Fruit fly (Drosophila melanogaster) whole organism, embryonic: ENCODE data around the gene CG44476.

ENCODE experiments used
- Aef1 ChIP-seq: fragments of 200-800 bp; sonication (Bioruptor generic); IDR thresholded peaks from 3 replicates; pipeline ENCODE4 v1.3.6; 2022; ENCODE audit warnings: missing biosample characterization, missing genetic modification characterization
- B-H1 ChIP-seq: fragments of 200-800 bp; sonication (Bioruptor generic); IDR thresholded peaks from 3 replicates; pipeline ENCODE4 v1.3.6; 2022; ENCODE audit warnings: missing biosample characterization, missing genetic modification characterization
- CG12219 ChIP-seq: fragments of 200-800 bp; sonication (Bioruptor generic); optimal IDR thresholded peaks from 3 replicates; lab custom pipeline; 2018; ENCODE audit warnings: missing biosample characterization, mild to moderate bottlenecking, missing genetic modification characterization
- CG1233 ChIP-seq: fragments of 200-800 bp; sonication (Bioruptor generic); optimal IDR thresholded peaks from 4 replicates; lab custom pipeline; 2018; ENCODE audit warnings: missing biosample characterization, mild to moderate bottlenecking, missing genetic modification characterization
- CG13894 ChIP-seq: fragments of 200-800 bp; sonication (Bioruptor generic); optimal IDR thresholded peaks from 3 replicates; lab custom pipeline; 2018; ENCODE audit warnings: missing biosample characterization, mild to moderate bottlenecking, missing genetic modification characterization, moderate library complexity
- CG14014 ChIP-seq: fragments of 200-800 bp; sonication (Bioruptor generic); IDR thresholded peaks from 2 replicates; pipeline ENCODE4 v1.3.6; 2022; ENCODE audit warnings: missing biosample characterization, missing genetic modification characterization
- CG14710 ChIP-seq: fragments of 200-800 bp; sonication (Bioruptor generic); optimal IDR thresholded peaks from 3 replicates; lab custom pipeline; 2019; ENCODE audit warnings: missing biosample characterization, mild to moderate bottlenecking, missing genetic modification characterization, moderate library complexity
- CG15269 ChIP-seq: fragments of 200-800 bp; sonication (Bioruptor generic); optimal IDR thresholded peaks from 2 replicates; lab custom pipeline; 2018; ENCODE audit warnings: missing biosample characterization, mild to moderate bottlenecking, missing genetic modification characterization, moderate library complexity
- CG16863 ChIP-seq: fragments of 200-800 bp; sonication (Bioruptor generic); optimal IDR thresholded peaks from 3 replicates; lab custom pipeline; 2016; ENCODE audit warnings: missing biosample characterization, missing genetic modification characterization
- CG17802 ChIP-seq: fragments of 200-800 bp; sonication (Bioruptor generic); optimal IDR thresholded peaks from 2 replicates; lab custom pipeline; 2018; ENCODE audit warnings: missing biosample characterization, mild to moderate bottlenecking, missing genetic modification characterization, moderate library complexity
- CG17912 ChIP-seq: fragments of 200-800 bp; sonication (Bioruptor generic); optimal IDR thresholded peaks from 2 replicates; lab custom pipeline; 2018; ENCODE audit warnings: missing biosample characterization, mild to moderate bottlenecking, missing genetic modification characterization
- CG2129 ChIP-seq: fragments of 200-800 bp; sonication (Bioruptor generic); IDR thresholded peaks from 2 replicates; pipeline ENCODE4 v1.3.6; 2022; ENCODE audit warnings: missing biosample characterization, missing genetic modification characterization; ENCODE audit not compliant: partially characterized antibody
- CG2202 ChIP-seq: fragments of 200-800 bp; sonication (Bioruptor generic); optimal IDR thresholded peaks from 2 replicates; lab custom pipeline; 2018; ENCODE audit warnings: missing biosample characterization, mild to moderate bottlenecking, missing genetic modification characterization
- CG2678 ChIP-seq: fragments of 200-800 bp; sonication (Bioruptor generic); optimal IDR thresholded peaks from 3 replicates; lab custom pipeline; 2019; ENCODE audit warnings: missing biosample characterization, mild to moderate bottlenecking, missing genetic modification characterization, moderate library complexity
- CG2875 ChIP-seq: fragments of 200-800 bp; sonication (Bioruptor generic); optimal IDR thresholded peaks from 2 replicates; lab custom pipeline; 2017; ENCODE audit warnings: missing biosample characterization, mild to moderate bottlenecking, missing genetic modification characterization, missing genetic modification reagents
- CG6254 ChIP-seq: fragments of 200-800 bp; sonication (Bioruptor generic); optimal IDR thresholded peaks from 3 replicates; lab custom pipeline; 2017; ENCODE audit warnings: mild to moderate bottlenecking, missing biosample characterization, missing genetic modification reagents, missing genetic modification characterization
- CG6854 ChIP-seq: fragments of 200-800 bp; sonication (Bioruptor generic); optimal IDR thresholded peaks from 3 replicates; lab custom pipeline; 2017; ENCODE audit warnings: missing biosample characterization, mild to moderate bottlenecking, missing genetic modification characterization
- CG7928 ChIP-seq: fragments of 200-800 bp; sonication (Bioruptor generic); optimal IDR thresholded peaks from 2 replicates; lab custom pipeline; 2017; ENCODE audit warnings: missing biosample characterization, mild to moderate bottlenecking, missing genetic modification characterization
- CG8281 ChIP-seq: fragments of 200-800 bp; sonication (Bioruptor generic); optimal IDR thresholded peaks from 2 replicates; lab custom pipeline; 2018; ENCODE audit warnings: missing biosample characterization, mild to moderate bottlenecking, missing genetic modification characterization, moderate library complexity
- CG8388 ChIP-seq: fragments of 200-800 bp; sonication (Bioruptor generic); optimal IDR thresholded peaks from 2 replicates; lab custom pipeline; 2019; ENCODE audit warnings: missing biosample characterization, mild to moderate bottlenecking, missing genetic modification characterization, moderate library complexity
- CG8944 ChIP-seq: fragments of 200-800 bp; sonication (Bioruptor generic); optimal IDR thresholded peaks from 3 replicates; lab custom pipeline; 2016; ENCODE audit warnings: missing biosample characterization, missing genetic modification characterization
- CTCF ChIP-seq: fragments of 200-800 bp; sonication (Bioruptor generic); optimal IDR thresholded peaks from 2 replicates; lab custom pipeline; 2017; ENCODE audit warnings: missing biosample characterization, mild to moderate bottlenecking, missing genetic modification characterization, moderate library complexity
- Dfd ChIP-seq, 2 experiments: fragments of >200 bp; optimal IDR thresholded peaks; 2 replicates each; lab custom pipeline; 2017; ENCODE audit warnings: missing biosample characterization in 2 of 2, missing genetic modification characterization in 2 of 2
- NK7.1 ChIP-seq: fragments of 200-800 bp; sonication (Bioruptor generic); optimal IDR thresholded peaks from 3 replicates; lab custom pipeline; 2016; ENCODE audit warnings: missing biosample characterization, missing genetic modification characterization
- Nf-YC ChIP-seq: fragments of 200-800 bp; optimal IDR thresholded peaks from 3 replicates; lab custom pipeline; 2019; ENCODE audit warnings: missing biosample characterization, mild to moderate bottlenecking, missing genetic modification characterization, moderate library complexity
- Oli ChIP-seq: fragments of 200-800 bp; sonication (Bioruptor generic); optimal IDR thresholded peaks from 2 replicates; lab custom pipeline; 2018; ENCODE audit warnings: missing biosample characterization, mild to moderate bottlenecking, missing genetic modification characterization, moderate library complexity
- Sox100B ChIP-seq: fragments of 200-800 bp; sonication (Bioruptor generic); optimal IDR thresholded peaks from 3 replicates; lab custom pipeline; 2018; ENCODE audit warnings: missing biosample characterization, mild to moderate bottlenecking, missing genetic modification characterization
- Sox102F ChIP-seq: fragments of 200-800 bp; sonication (Bioruptor generic); optimal IDR thresholded peaks from 2 replicates; lab custom pipeline; 2018; ENCODE audit warnings: missing biosample characterization, mild to moderate bottlenecking, missing genetic modification characterization, moderate library complexity
- Ssrp ChIP-seq: fragments of 200-800 bp; sonication (Bioruptor generic); optimal IDR thresholded peaks from 2 replicates; lab custom pipeline; 2018; ENCODE audit warnings: missing biosample characterization, mild to moderate bottlenecking, missing genetic modification characterization, moderate library complexity
- ara ChIP-seq: fragments of 200-800 bp; sonication (Bioruptor generic); IDR thresholded peaks from 2 replicates; pipeline ENCODE4 v1.3.6; 2022; ENCODE audit warnings: missing biosample characterization, missing genetic modification characterization
- bsh ChIP-seq, 2 experiments: fragments of 200-800 bp; sonication (Bioruptor generic); optimal IDR thresholded peaks; 2 replicates each; lab custom pipeline; 2017 to 2018; ENCODE audit warnings: mild to moderate bottlenecking in 2 of 2, missing biosample characterization in 2 of 2, missing genetic modification characterization in 2 of 2, moderate library complexity in 1 of 2
- btn ChIP-seq: fragments of 200-800 bp; sonication (Bioruptor generic); optimal IDR thresholded peaks from 2 replicates; lab custom pipeline; 2016; ENCODE audit warnings: missing biosample characterization, missing genetic modification characterization
- chn ChIP-seq: fragments of 200-800 bp; sonication (Bioruptor generic); optimal IDR thresholded peaks from 2 replicates; lab custom pipeline; 2016; ENCODE audit warnings: missing biosample characterization, missing genetic modification characterization
- crc ChIP-seq: fragments of 200-800 bp; sonication (Bioruptor generic); optimal IDR thresholded peaks from 2 replicates; lab custom pipeline; 2016; ENCODE audit warnings: missing biosample characterization, missing genetic modification characterization
- crol ChIP-seq: fragments of 200-800 bp; sonication (Bioruptor generic); IDR thresholded peaks from 2 replicates; pipeline ENCODE4 v1.3.6; 2022; ENCODE audit warnings: missing biosample characterization, missing genetic modification characterization
- ftz-f1 ChIP-seq: fragments of 200-800 bp; sonication (Bioruptor generic); optimal IDR thresholded peaks from 2 replicates; lab custom pipeline; 2016; ENCODE audit warnings: missing biosample characterization, missing genetic modification characterization
- gem ChIP-seq: fragments of 200-800 bp; sonication (Bioruptor generic); optimal IDR thresholded peaks from 2 replicates; lab custom pipeline; 2019; ENCODE audit warnings: missing biosample characterization, mild to moderate bottlenecking, missing genetic modification characterization, moderate library complexity
- h ChIP-seq: fragments of >200 bp; optimal IDR thresholded peaks from 2 replicates; lab custom pipeline; 2017
- lola ChIP-seq, 3 experiments: fragments of >200 bp in 2 of 3; fragments of 200-800 bp in 1 of 3; sonication (Bioruptor generic) in 1 of 3; optimal IDR thresholded peaks; 2 replicates each; lab custom pipeline; 2017 to 2019; ENCODE audit warnings: missing biosample characterization in 3 of 3, missing genetic modification characterization in 3 of 3, mild to moderate bottlenecking in 1 of 3, moderate library complexity in 1 of 3
- oc ChIP-seq: fragments of 200-800 bp; sonication (Bioruptor generic); optimal IDR thresholded peaks from 2 replicates; lab custom pipeline; 2018; ENCODE audit warnings: missing biosample characterization, mild to moderate bottlenecking, missing genetic modification characterization, moderate library complexity
- pfk ChIP-seq: fragments of 200-800 bp; sonication (Bioruptor generic); optimal IDR thresholded peaks from 2 replicates; lab custom pipeline; 2018; ENCODE audit warnings: missing biosample characterization, mild to moderate bottlenecking, missing genetic modification characterization, moderate library complexity
- phol ChIP-seq: fragments of 200-800 bp; sonication (Bioruptor generic); optimal IDR thresholded peaks from 3 replicates; lab custom pipeline; 2018; ENCODE audit warnings: missing biosample characterization, mild to moderate bottlenecking, missing genetic modification characterization, moderate library complexity
- ro ChIP-seq: fragments of 200-800 bp; sonication (Bioruptor generic); IDR thresholded peaks from 2 replicates; pipeline ENCODE4 v1.3.6; 2022; ENCODE audit warnings: missing biosample characterization, missing genetic modification characterization
- sc ChIP-seq, 3 experiments: fragments of >200 bp in 2 of 3; fragments of 200-800 bp in 1 of 3; sonication (Bioruptor generic) in 1 of 3; optimal IDR thresholded peaks; 2 replicates in 2 of 3; 3 replicates in 1 of 3; lab custom pipeline; 2017; ENCODE audit warnings: mild to moderate bottlenecking in 1 of 3, missing biosample characterization in 1 of 3, missing genetic modification characterization in 1 of 3, missing genetic modification reagents in 1 of 3
- sens-2 ChIP-seq: fragments of 200-800 bp; sonication (Bioruptor generic); IDR thresholded peaks from 2 replicates; pipeline ENCODE4 v1.3.6; 2022; ENCODE audit warnings: missing biosample characterization, missing genetic modification characterization
- sqz ChIP-seq: fragments of 200-800 bp; sonication (Bioruptor generic); optimal IDR thresholded peaks from 3 replicates; lab custom pipeline; 2018; ENCODE audit warnings: missing biosample characterization, mild to moderate bottlenecking, missing genetic modification characterization
- tio ChIP-seq: fragments of 200-800 bp; sonication (Bioruptor generic); optimal IDR thresholded peaks from 2 replicates; lab custom pipeline; 2017; ENCODE audit warnings: missing biosample characterization, missing genetic modification characterization, inconsistent platforms
- vnd ChIP-seq: fragments of 200-800 bp; sonication (Bioruptor generic); IDR thresholded peaks from 3 replicates; pipeline ENCODE4 v1.3.6; 2022; ENCODE audit warnings: missing biosample characterization, missing genetic modification characterization; ENCODE audit not compliant: partially characterized antibody

CG44476 gene

DNA sequence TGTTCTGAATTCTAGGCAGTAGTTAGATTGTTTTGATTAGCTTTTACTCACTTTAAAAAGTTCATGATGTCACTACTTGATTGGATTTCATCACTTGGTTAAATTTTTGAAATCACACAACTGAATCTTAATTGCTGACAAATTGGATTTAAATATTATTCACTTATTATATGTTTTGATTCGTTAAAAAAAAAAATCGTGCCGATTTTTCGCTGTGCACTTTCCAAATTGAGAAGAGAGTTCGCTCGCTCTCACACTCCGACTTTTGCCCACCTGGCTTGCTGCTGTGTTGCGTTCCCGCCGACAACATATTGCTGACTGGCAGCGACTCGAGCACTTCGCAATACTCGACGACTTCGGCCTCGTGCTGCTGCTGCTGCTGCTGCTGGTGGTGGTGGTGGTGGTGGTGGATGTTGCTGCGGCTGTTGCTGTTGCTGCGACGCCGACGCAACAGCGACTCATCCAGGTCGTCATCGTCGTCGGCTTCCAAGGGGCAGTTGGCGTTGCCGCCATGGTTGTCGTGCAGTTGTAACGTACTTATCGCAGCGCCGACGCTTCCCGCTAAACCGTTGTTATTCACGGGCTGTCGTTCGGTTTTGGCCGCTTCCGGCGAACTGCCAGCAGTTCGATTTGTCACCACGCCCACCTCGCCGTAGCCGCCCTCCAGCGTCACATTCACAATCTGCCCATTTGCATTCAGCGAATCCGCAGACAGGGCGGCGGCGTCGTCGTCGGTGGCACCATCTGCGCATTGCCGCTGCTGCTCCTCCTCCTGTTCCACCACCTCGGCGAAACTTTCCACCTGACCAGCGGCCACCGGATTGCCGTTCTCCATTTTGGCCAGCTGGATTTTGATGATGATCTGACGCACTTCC lies 28.7 kb upstream of the CG44476 start (continued):
- no peak for TF ChIP-seq sc (optimal IDR thresholded peaks at IDR 0.05; lab: Kevin White, UChicago)
- peak; percentile 38 for TF ChIP-seq sc (GFP tag; optimal IDR thresholded peaks at IDR 0.05; lab: Kevin White, UChicago)
- TF ChIP-seq Aef1 (GFP tag; lab: Robert Waterston, UW), result no peak
- peak; percentile 78 for TF ChIP-seq Sox100B (GFP tag; lab: Kevin White, UChicago)
- peak; percentile 14 for TF ChIP-seq crc (GFP tag; lab: Kevin White, UChicago)
- TF ChIP-seq phol (tag; lab: Kevin White, UChicago), result peak; percentile 71
- peak in 1 of 3 experiments; percentile 39 for TF ChIP-seq lola (GFP tag; optimal IDR thresholded peaks at IDR 0.05; lab: Kevin White, UChicago)
- TF ChIP-seq CG2129 (GFP tag; lab: Robert Waterston, UW), result no peak
- TF ChIP-seq crol, result no peak
- TF ChIP-seq btn (GFP tag; lab: Kevin White, UChicago), result no peak
- TF ChIP-seq h, result no peak
- peak; percentile 37 for TF ChIP-seq ftz-f1 (GFP tag; lab: Kevin White, UChicago)
- TF ChIP-seq CG13894, result peak; percentile 37
- TF ChIP-seq CG2202 (tag; lab: Kevin White, UChicago), result peak; percentile 8
- TF ChIP-seq CG8944, result no peak
- peak; percentile 19 for TF ChIP-seq CG1233 (GFP tag; lab: Kevin White, UChicago)
- no peak for TF ChIP-seq CG17912 (GFP tag; lab: Kevin White, UChicago)
- peak; percentile 58; the same call in 2 of the 3 replicates for TF ChIP-seq B-H1 (GFP tag; lab: Robert Waterston, UW)
- 0 out of 2 replicates have a peak, but pooled peaks have one; percentile 10 for TF ChIP-seq ara (GFP tag; lab: Robert Waterston, UW)
- TF ChIP-seq oc (tag; lab: Kevin White, UChicago), result peak; percentile 11
- TF ChIP-seq chn (GFP tag; lab: Kevin White, UChicago), result peak; percentile 55
- no peak for TF ChIP-seq CG6854 (GFP tag; lab: Kevin White, UChicago)
- peak in 1 of 2 experiments; percentile 53 for TF ChIP-seq bsh (GFP tag; optimal IDR thresholded peaks at IDR 0.05; lab: Kevin White, UChicago)
- TF ChIP-seq CG7928 (GFP tag; lab: Kevin White, UChicago), result no peak
- peak; percentile 18; the same call in 1 of the 2 replicates for TF ChIP-seq CG14014 (GFP tag; lab: Robert Waterston, UW)
- no peak for TF ChIP-seq CTCF (GFP tag; lab: Kevin White, UChicago)
- TF ChIP-seq CG2875 (GFP tag; lab: Kevin White, UChicago), result peak; percentile 54
- peak; percentile 58 for TF ChIP-seq Ssrp (tag; lab: Kevin White, UChicago)
- peak; percentile 4 for TF ChIP-seq CG17802 (tag; lab: Kevin White, UChicago)
- TF ChIP-seq gem (tag; lab: Kevin White, UChicago), result peak; percentile 77
- TF ChIP-seq CG14710 (tag; lab: Kevin White, UChicago), result peak; percentile 54
- peak; percentile 64 for TF ChIP-seq CG8388 (GFP tag; lab: Kevin White, UChicago)
- no peak for TF ChIP-seq CG8281 (tag; lab: Kevin White, UChicago)
- peak; percentile 23 for TF ChIP-seq sqz (GFP tag; lab: Kevin White, UChicago)
- TF ChIP-seq CG15269 (tag; lab: Kevin White, UChicago), result peak; percentile 60
- peak; percentile 41 for TF ChIP-seq Nf-YC (tag; lab: Kevin White, UChicago)
- TF ChIP-seq sens-2 (GFP tag; lab: Robert Waterston, UW), result no peak
- TF ChIP-seq CG12219, result peak; percentile 42
- TF ChIP-seq pfk (GFP tag; lab: Kevin White, UChicago), result no peak
- TF ChIP-seq Oli, result peak; percentile 72
- peak; percentile 45 for TF ChIP-seq CG6254 (GFP tag; lab: Kevin White, UChicago)
- TF ChIP-seq Sox102F (GFP tag; lab: Kevin White, UChicago), result peak; percentile 79
- TF ChIP-seq Dfd (GFP tag; optimal IDR thresholded peaks at IDR 0.05; lab: Kevin White, UChicago), result peak in 1 of 2 experiments; percentile 4
- TF ChIP-seq vnd (GFP tag; lab: Robert Waterston, UW), result no peak
- TF ChIP-seq tio, result no peak
- peak; percentile 80 for TF ChIP-seq CG2678
- TF ChIP-seq NK7.1 (GFP tag; lab: Kevin White, UChicago), result no peak
- no peak for TF ChIP-seq ro (GFP tag; lab: Robert Waterston, UW)
- TF ChIP-seq CG16863 (GFP tag; lab: Kevin White, UChicago), result peak; percentile 56
